Fruit fly (Drosophila melanogaster): ENCODE results near the gene CG14312.

DNA sequence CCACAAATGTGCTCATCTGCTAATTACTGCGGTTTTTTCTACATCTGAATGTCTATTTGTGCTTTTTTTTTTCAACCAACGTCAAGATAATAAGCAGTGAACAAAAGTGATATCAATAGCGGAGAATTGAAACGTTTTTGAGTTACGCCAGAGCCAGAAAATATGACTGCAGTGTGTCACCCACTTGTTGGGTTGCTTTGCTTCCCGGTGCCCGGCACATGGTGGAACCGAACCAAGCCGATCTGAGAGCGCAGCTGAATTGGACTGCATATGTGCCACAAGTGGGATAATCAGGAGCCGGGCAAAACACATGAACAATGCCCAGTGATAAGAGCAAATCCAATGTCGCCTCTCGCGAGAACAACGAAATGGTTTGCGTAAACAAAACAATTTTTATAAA lies 9.0 kb upstream of the CG14312 start:
- TF ChIP-seq psq (optimal IDR thresholded peaks at IDR 0.05) (no peak), h (optimal IDR thresholded peaks at IDR 0.05) (no peak), Sin3A (optimal IDR thresholded peaks at IDR 0.05) (no peak), ttk (optimal IDR thresholded peaks at IDR 0.05) (no peak), insv (optimal IDR thresholded peaks at IDR 0.05) (no peak), Myc (optimal IDR thresholded peaks at IDR 0.05) (no peak)
